Fruit fly (Drosophila melanogaster): ENCODE data around the gene trol.

DNA sequence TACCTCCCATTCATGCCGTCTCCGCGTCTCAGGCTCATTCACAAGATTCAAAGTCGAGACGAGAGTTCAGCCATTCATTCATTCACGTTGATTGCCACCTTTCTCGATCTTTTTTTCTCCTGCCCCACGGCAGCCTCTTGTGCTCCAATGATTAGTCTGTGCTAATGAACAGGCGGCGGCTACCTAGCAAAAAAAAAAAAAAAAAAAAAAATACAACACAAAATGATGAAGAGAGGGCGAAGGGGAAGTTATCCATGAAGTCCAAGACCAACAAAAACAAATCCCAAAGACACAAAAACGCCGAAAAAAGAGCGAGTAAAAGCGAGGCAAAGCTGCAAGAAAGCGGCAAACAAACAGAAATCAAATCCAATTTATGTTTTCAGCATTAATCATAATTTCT lies 78.3 kb downstream of the trol start:
- TF ChIP-seq CG12768 (GFP tag; optimal IDR thresholded peaks at IDR 0.05) (no peak), Clk (GFP tag; optimal IDR thresholded peaks at IDR 0.05) (no peak), bab1 (GFP tag; optimal IDR thresholded peaks at IDR 0.05) (no peak), CG11617 (GFP tag; optimal IDR thresholded peaks at IDR 0.05) (no peak), Mnt (GFP tag; optimal IDR thresholded peaks at IDR 0.05) (no peak), Crg-1 (GFP tag; optimal IDR thresholded peaks at IDR 0.05) (no peak), kay (GFP tag; ENCODE audit: borderline replicate concordance) (no peak), CG7101 (tag; optimal IDR thresholded peaks at IDR 0.05) (no peak), CG7045 (GFP tag; optimal IDR thresholded peaks at IDR 0.05) (no peak), ovo (GFP tag; optimal IDR thresholded peaks at IDR 0.05) (no peak), cnc (optimal IDR thresholded peaks at IDR 0.05) (no peak), CG1620 (GFP tag; optimal IDR thresholded peaks at IDR 0.05) (no peak), CG5204 (GFP tag; optimal IDR thresholded peaks at IDR 0.05) (no peak)

Data from whole organism, adult.